Fruit fly (Drosophila melanogaster) whole organism, pupa: ENCODE measurements around the gene Had1.
A peak's percentile ranks its signal among the peaks of the same experiment; 100 is the strongest.

Source experiments
- CG14655 ChIP-seq: fragments of 200-800 bp; sonication (Bioruptor generic); optimal IDR thresholded peaks from 3 replicates; lab custom pipeline; 2017; ENCODE audit warnings: mild to moderate bottlenecking, missing biosample characterization, missing genetic modification reagents, missing genetic modification characterization
- CG15710 ChIP-seq: fragments of 200-800 bp; sonication (Bioruptor generic); optimal IDR thresholded peaks from 2 replicates; lab custom pipeline; 2018; ENCODE audit warnings: missing biosample characterization, mild to moderate bottlenecking, missing genetic modification characterization, moderate library complexity
- CG8159 ChIP-seq: fragments of 200-800 bp; sonication (Bioruptor generic); optimal IDR thresholded peaks from 3 replicates; lab custom pipeline; 2018; ENCODE audit warnings: missing biosample characterization, mild to moderate bottlenecking, missing genetic modification characterization, moderate library complexity
- CG9948 ChIP-seq: fragments of 200-800 bp; sonication (Bioruptor generic); optimal IDR thresholded peaks from 2 replicates; lab custom pipeline; 2018; ENCODE audit warnings: missing biosample characterization, mild to moderate bottlenecking, missing genetic modification characterization, moderate library complexity
- Pif1B ChIP-seq: fragments of 200-800 bp; sonication (Bioruptor generic); optimal IDR thresholded peaks from 3 replicates; lab custom pipeline; 2016; ENCODE audit warnings: missing biosample characterization, missing genetic modification characterization
- fd96Ca ChIP-seq: fragments of 200-800 bp; sonication (Bioruptor generic); IDR thresholded peaks from 3 replicates; pipeline ENCODE4 v1.3.6; 2022; ENCODE audit warnings: missing biosample characterization, missing genetic modification characterization
- gl ChIP-seq: fragments of 200-800 bp; sonication (Bioruptor generic); optimal IDR thresholded peaks from 2 replicates; lab custom pipeline; 2018; ENCODE audit warnings: missing biosample characterization, mild to moderate bottlenecking, missing genetic modification characterization
- rn ChIP-seq: fragments of 200-800 bp; sonication (Bioruptor generic); IDR thresholded peaks from 2 replicates; pipeline ENCODE4 v1.3.6; 2022; ENCODE audit warnings: missing biosample characterization, missing genetic modification characterization

DNA sequence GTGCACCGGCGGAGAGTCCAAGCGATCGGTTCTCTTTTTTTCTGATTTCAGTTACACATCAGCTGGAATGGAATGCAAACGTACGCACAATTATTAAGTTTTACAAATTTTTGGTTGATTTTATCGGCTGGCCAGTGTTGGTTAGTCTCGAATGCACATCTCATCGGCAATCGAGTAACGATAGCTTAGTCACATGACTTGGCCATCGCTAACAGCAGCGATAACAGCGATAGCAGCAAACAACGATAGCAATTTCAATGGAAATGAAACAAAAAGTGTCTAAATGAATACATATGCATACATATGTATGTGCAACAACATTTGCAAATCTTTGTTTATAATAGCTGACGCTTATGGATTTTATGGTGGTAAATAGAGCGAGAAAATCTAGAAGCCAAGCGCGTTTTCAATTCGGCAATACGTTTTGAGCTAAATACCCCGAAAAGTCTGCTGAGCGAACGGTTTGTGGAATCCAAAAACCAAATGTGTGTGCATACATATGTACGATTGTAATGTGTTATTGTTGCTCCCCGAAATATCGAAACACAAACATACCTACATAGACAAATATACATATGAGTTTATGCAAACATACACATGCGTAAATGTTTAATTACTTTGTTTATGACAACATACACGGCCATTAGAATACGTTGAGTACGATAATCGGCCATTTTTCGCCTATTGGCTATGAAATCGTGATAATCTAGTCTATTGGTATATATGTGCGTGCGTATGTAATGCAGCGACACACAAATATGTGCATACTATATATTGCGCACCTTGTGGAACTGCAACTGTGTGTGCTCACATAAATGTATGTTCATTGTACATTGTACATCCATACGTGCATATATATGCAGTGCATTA lies 11.8 kb downstream of the Had1 start, which contains the start of gene CG3632:
- TF ChIP-seq gl (tag; lab: Kevin White, UChicago) (no peak), rn (no peak), CG15710 (tag; lab: Kevin White, UChicago) (no peak), Pif1B (GFP tag; lab: Kevin White, UChicago) (peak; percentile 23), CG8159 (tag; lab: Kevin White, UChicago) (no peak), CG14655 (GFP tag; lab: Kevin White, UChicago) (no peak), CG9948 (tag; lab: Kevin White, UChicago) (no peak), fd96Ca (GFP tag; lab: Robert Waterston, UW) (no peak)
